Comparison of ENCODE assay signal across 6 fruit fly cellular contexts in the genomic region with DNA sequence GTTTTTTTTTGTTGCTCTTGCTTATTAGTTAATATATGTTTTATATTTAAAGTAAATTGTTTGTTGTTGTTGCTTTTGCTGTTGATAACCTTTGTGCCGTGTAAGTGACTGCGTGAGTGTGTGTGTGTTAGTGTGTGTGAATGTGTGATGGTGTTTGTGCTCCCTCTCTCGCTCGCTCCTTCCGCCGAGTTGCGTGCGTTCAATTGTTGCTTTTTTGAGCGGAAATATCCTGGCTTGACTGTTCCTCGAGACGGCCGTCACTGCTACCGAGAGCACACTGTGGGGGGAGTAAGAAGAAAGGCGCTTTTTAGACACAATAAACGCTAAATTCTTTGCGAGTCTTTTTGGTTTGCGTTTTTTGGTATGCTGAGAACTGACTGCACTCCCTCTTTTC.
A peak's percentile ranks its signal among the peaks of the same experiment; 100 is the strongest.
TF ChIP-seq lines count a peak whose summit lies in the region.

No protein-coding gene starts in this region.

- TF ChIP-seq CTCF in whole organism, embryonic (GFP tag; optimal IDR thresholded peaks at IDR 0.05; lab: Kevin White, UChicago): no peak

TF ChIP-seq in whole organism, 6 proteins besides CTCF, POLR2A, EP300 and RAD21:
- TF ChIP-seq CG8478 (optimal IDR thresholded peaks at IDR 0.05; lab: Kevin White, UChicago): peak; percentile 28
- no peak for TF ChIP-seq pan (optimal IDR thresholded peaks at IDR 0.05; lab: Kevin White, UChicago)

TF ChIP-seq in whole organism, adult, 20 proteins besides CTCF, POLR2A, EP300 and RAD21:
- no peak for TF ChIP-seq cnc (optimal IDR thresholded peaks at IDR 0.05; lab: Kevin White, UChicago)
- TF ChIP-seq kay (GFP tag; lab: Kevin White, UChicago; ENCODE audit: borderline replicate concordance): no peak
- TF ChIP-seq Crg-1 (GFP tag; optimal IDR thresholded peaks at IDR 0.05; lab: Kevin White, UChicago): no peak
- no peak for TF ChIP-seq Hr96 (GFP tag; optimal IDR thresholded peaks at IDR 0.05; lab: Kevin White, UChicago)
- TF ChIP-seq CG12768 (GFP tag; optimal IDR thresholded peaks at IDR 0.05; lab: Kevin White, UChicago): peak; percentile 22
- TF ChIP-seq pad (GFP tag; optimal IDR thresholded peaks at IDR 0.05; lab: Kevin White, UChicago): no peak
- peak; percentile 37 for TF ChIP-seq bab1 (GFP tag; optimal IDR thresholded peaks at IDR 0.05; lab: Kevin White, UChicago)
- peak; percentile 13 for TF ChIP-seq cic (GFP tag; optimal IDR thresholded peaks at IDR 0.05; lab: Kevin White, UChicago)

TF ChIP-seq in whole organism, embryonic, 481 proteins besides CTCF, POLR2A, EP300 and RAD21 (continues in another document):
- TF ChIP-seq CG1233 (GFP tag; optimal IDR thresholded peaks at IDR 0.05; lab: Kevin White, UChicago): no peak
- no peak for TF ChIP-seq CG31388 (GFP tag; optimal IDR thresholded peaks at IDR 0.05; lab: Kevin White, UChicago)
- no peak for TF ChIP-seq MTF-1 (GFP tag; optimal IDR thresholded peaks at IDR 0.05; lab: Kevin White, UChicago; ENCODE audit: borderline replicate concordance)
- no peak for TF ChIP-seq kay (GFP tag; optimal IDR thresholded peaks at IDR 0.05; lab: Kevin White, UChicago)
- TF ChIP-seq CG5245 (GFP tag; optimal IDR thresholded peaks at IDR 0.05; lab: Kevin White, UChicago): no peak
- no peak for TF ChIP-seq B-H1 (GFP tag; IDR thresholded peaks at IDR 0.05; lab: Robert Waterston, UW)
- TF ChIP-seq HLHmδ (GFP tag; optimal IDR thresholded peaks at IDR 0.05; lab: Kevin White, UChicago): no peak
- peak; percentile 72 for TF ChIP-seq scrt (GFP tag; optimal IDR thresholded peaks at IDR 0.05; lab: Kevin White, UChicago)
- no peak for TF ChIP-seq CG8290 (GFP tag; optimal IDR thresholded peaks at IDR 0.05; lab: Kevin White, UChicago)
- TF ChIP-seq CG8290 (tag; optimal IDR thresholded peaks at IDR 0.05; lab: Kevin White, UChicago): no peak
- peak; percentile 84 for TF ChIP-seq CG4360 (GFP tag; IDR thresholded peaks at IDR 0.05; lab: Robert Waterston, UW)
- TF ChIP-seq Dfd (GFP tag; optimal IDR thresholded peaks at IDR 0.05; lab: Kevin White, UChicago): peak in 1 of 2 experiments; percentile 17
- TF ChIP-seq CG1603 (tag; optimal IDR thresholded peaks at IDR 0.05; lab: Kevin White, UChicago): no peak
- TF ChIP-seq sd (tag; optimal IDR thresholded peaks at IDR 0.05; lab: Kevin White, UChicago): peak; percentile 26
- TF ChIP-seq cg (GFP tag; optimal IDR thresholded peaks at IDR 0.05; lab: Kevin White, UChicago): peak; percentile 96
- 0 out of 4 replicates have a peak, but pooled peaks have one; percentile 19 for TF ChIP-seq chinmo (GFP tag; IDR thresholded peaks at IDR 0.05; lab: Robert Waterston, UW; ENCODE audit: partially characterized antibody)
- peak; percentile 68 to 88 for TF ChIP-seq Trl (optimal IDR thresholded peaks at IDR 0.05; lab: Kevin White, UChicago)
- TF ChIP-seq Trl (GFP tag; optimal IDR thresholded peaks at IDR 0.05; lab: Kevin White, UChicago): no peak
- TF ChIP-seq nom (GFP tag; optimal IDR thresholded peaks at IDR 0.05; lab: Kevin White, UChicago): peak; percentile 61

TF ChIP-seq in whole organism, prepupa, 60 proteins besides CTCF, POLR2A, EP300 and RAD21:
- TF ChIP-seq CG6808 (GFP tag; optimal IDR thresholded peaks at IDR 0.05; lab: Kevin White, UChicago) (peak; percentile 48), dsx (GFP tag; optimal IDR thresholded peaks at IDR 0.05; lab: Kevin White, UChicago; ENCODE audit: poor library complexity, severe bottlenecking) (peak; percentile 31), acj6 (GFP tag; optimal IDR thresholded peaks at IDR 0.05; lab: Kevin White, UChicago) (no peak), salr (GFP tag; optimal IDR thresholded peaks at IDR 0.05; lab: Kevin White, UChicago) (no peak), CG16779 (tag; optimal IDR thresholded peaks at IDR 0.05; lab: Kevin White, UChicago) (peak; percentile 38), CG8319 (GFP tag; optimal IDR thresholded peaks at IDR 0.05; lab: Kevin White, UChicago) (no peak), vri (GFP tag; optimal IDR thresholded peaks at IDR 0.05; lab: Kevin White, UChicago) (peak; percentile 45), CG8632 (GFP tag; optimal IDR thresholded peaks at IDR 0.05; lab: Kevin White, UChicago) (no peak), ss (GFP tag; optimal IDR thresholded peaks at IDR 0.05; lab: Kevin White, UChicago) (peak; percentile 69 to 77), CG9139 (GFP tag; optimal IDR thresholded peaks at IDR 0.05; lab: Kevin White, UChicago) (peak; percentile 52), svp (GFP tag; lab: Kevin White, UChicago) (peak; percentile 97), CG6854 (GFP tag; optimal IDR thresholded peaks at IDR 0.05; lab: Kevin White, UChicago) (peak; percentile 18), CG3919 (GFP tag; optimal IDR thresholded peaks at IDR 0.05; lab: Kevin White, UChicago) (no peak), Sox14 (GFP tag; optimal IDR thresholded peaks at IDR 0.05; lab: Kevin White, UChicago) (peak; percentile 39), Eip78C (GFP tag; lab: Kevin White, UChicago) (peak; percentile 68), CG6276 (GFP tag; optimal IDR thresholded peaks at IDR 0.05; lab: Kevin White, UChicago) (peak; percentile 58)

TF ChIP-seq in whole organism, pupa, 21 proteins besides CTCF, POLR2A, EP300 and RAD21:
- TF ChIP-seq EcR (GFP tag; optimal IDR thresholded peaks at IDR 0.05; lab: Kevin White, UChicago) (peak; percentile 54), gl (tag; optimal IDR thresholded peaks at IDR 0.05; lab: Kevin White, UChicago) (no peak), CG9948 (tag; optimal IDR thresholded peaks at IDR 0.05; lab: Kevin White, UChicago) (no peak), CG14655 (GFP tag; optimal IDR thresholded peaks at IDR 0.05; lab: Kevin White, UChicago) (peak; percentile 2), CG12605 (GFP tag; IDR thresholded peaks at IDR 0.05; lab: Robert Waterston, UW) (peak; percentile 32)

TF ChIP-seq in whole organism, wandering third instar larva, 38 proteins besides CTCF, POLR2A, EP300 and RAD21:
- no peak for TF ChIP-seq Jra (GFP tag; optimal IDR thresholded peaks at IDR 0.05; lab: Kevin White, UChicago)
- peak; percentile 81 for TF ChIP-seq N (GFP tag; optimal IDR thresholded peaks at IDR 0.05; lab: Kevin White, UChicago)
- TF ChIP-seq Rel (GFP tag; optimal IDR thresholded peaks at IDR 0.05; lab: Kevin White, UChicago): peak; percentile 5
- TF ChIP-seq Rel (tag; optimal IDR thresholded peaks at IDR 0.05; lab: Kevin White, UChicago): peak; percentile 11
- TF ChIP-seq dl (GFP tag; optimal IDR thresholded peaks at IDR 0.05; lab: Kevin White, UChicago; ENCODE audit: insufficient read depth in 1 of 2, partially characterized antibody in 2 of 2): peak in 1 of 2 experiments; percentile 2
